Worm (Caenorhabditis elegans) whole organism, L4 larva: ENCODE data around the gene tig-3.
A peak's percentile ranks its signal among the peaks of the same experiment; 100 is the strongest.

ENCODE experiments used
- D1046.2 ChIP-seq: fragments of 200-800 bp; sonication (Bioruptor generic); IDR thresholded peaks from 2 replicates; pipeline ENCODE4 v1.3.6; 2022; ENCODE audit warnings: missing genetic modification characterization, missing compliant biosample characterization
- F10B5.3 ChIP-seq: sonication (generic microtip); optimal IDR thresholded peaks from 2 replicates; lab custom pipeline; 2016; ENCODE audit warnings: mild to moderate bottlenecking, missing genetic modification characterization, missing compliant biosample characterization
- F26F4.8 ChIP-seq: fragments of 200-800 bp; sonication (Bioruptor generic); conservative IDR thresholded peaks from 2 replicates; pipeline ENCODE4 v1.3.6; 2022; ENCODE audit warnings: missing genetic modification characterization, missing compliant biosample characterization
- F44E2.7 ChIP-seq: fragments of 200-800 bp; sonication (Bioruptor generic); IDR thresholded peaks from 2 replicates; pipeline ENCODE4 v2.1.2; 2022; ENCODE audit warnings: missing genetic modification characterization, missing compliant biosample characterization
- F49E8.2 ChIP-seq: sonication (generic microtip); optimal IDR thresholded peaks from 2 replicates; lab custom pipeline; 2016; ENCODE audit warnings: missing compliant biosample characterization, mild to moderate bottlenecking, missing genetic modification characterization, borderline replicate concordance
- T20F7.1 ChIP-seq: fragments of 200-800 bp; sonication (Bioruptor generic); optimal IDR thresholded peaks from 2 replicates; lab custom pipeline; 2018; ENCODE audit warnings: mild to moderate bottlenecking, missing genetic modification characterization, missing compliant biosample characterization
- Y105C5A.15 ChIP-seq: fragments of 200-800 bp; sonication (Bioruptor generic); IDR thresholded peaks from 2 replicates; pipeline ENCODE4 v1.3.6; 2022; ENCODE audit warnings: missing genetic modification characterization, missing compliant biosample characterization
- Y48G9A.11 ChIP-seq: fragments of 200-800 bp; sonication (Bioruptor generic); IDR thresholded peaks from 2 replicates; pipeline ENCODE4 v1.3.6; 2022; ENCODE audit warnings: missing genetic modification reagents, missing genetic modification characterization, missing compliant biosample characterization
- Y5F2A.4 ChIP-seq: fragments of 200-800 bp; sonication (Bioruptor generic); optimal IDR thresholded peaks from 2 replicates; lab custom pipeline; 2018; ENCODE audit warnings: mild to moderate bottlenecking, missing genetic modification characterization, missing compliant biosample characterization
- Y75B8A.6 ChIP-seq: fragments of 200-800 bp; sonication (Bioruptor generic); IDR thresholded peaks from 2 replicates; pipeline ENCODE4 v1.3.6; 2022; ENCODE audit warnings: missing genetic modification reagents, missing genetic modification characterization, missing compliant biosample characterization
- ZK546.5 ChIP-seq, 2 experiments: sonication (generic microtip); optimal IDR thresholded peaks; 2 replicates each; lab custom pipeline; 2017; ENCODE audit warnings: missing biosample characterization in 2 of 2, missing genetic modification characterization in 2 of 2
- aha-1 ChIP-seq: fragments of 150-350 bp; peaks from one replicate; lab custom pipeline; 2014; ENCODE audit warnings: missing biosample characterization, missing genetic modification characterization
- ama-1 ChIP-seq: fragments of 150-350 bp; optimal IDR thresholded peaks from 2 replicates; lab custom pipeline; 2014; ENCODE audit warnings: inconsistent platforms, mixed read lengths
- ceh-32 ChIP-seq: sonication (generic microtip); optimal IDR thresholded peaks from 2 replicates; lab custom pipeline; 2016; ENCODE audit warnings: mild to moderate bottlenecking, missing genetic modification characterization, missing compliant biosample characterization; ENCODE audit not compliant: poor library complexity
- ceh-44 ChIP-seq: fragments of 200-800 bp; sonication (Bioruptor generic); IDR thresholded peaks from 2 replicates; pipeline ENCODE4 v1.3.6; 2022; ENCODE audit warnings: missing genetic modification reagents, missing genetic modification characterization, missing compliant biosample characterization
- ceh-82 ChIP-seq: sonication (generic microtip); optimal IDR thresholded peaks from 2 replicates; lab custom pipeline; 2017; ENCODE audit warnings: missing biosample characterization, missing genetic modification characterization
- dmd-6 ChIP-seq: fragments of 200-800 bp; sonication (Bioruptor generic); IDR thresholded peaks from 2 replicates; pipeline ENCODE4 v1.3.6; 2022; ENCODE audit warnings: missing genetic modification reagents, missing genetic modification characterization, missing compliant biosample characterization
- egl-43 ChIP-seq: fragments of 200-800 bp; sonication (Bioruptor generic); IDR thresholded peaks from 2 replicates; pipeline ENCODE4 v1.3.6; 2022; ENCODE audit warnings: missing genetic modification reagents, missing genetic modification characterization, missing compliant biosample characterization
- hif-1 ChIP-seq, 2 experiments: sonication (generic microtip); optimal IDR thresholded peaks; 2 replicates each; lab custom pipeline; 2016 to 2017; ENCODE audit warnings: missing compliant biosample characterization in 2 of 2, missing genetic modification characterization in 2 of 2, missing genetic modification reagents in 2 of 2, missing genotype in 2 of 2, mild to moderate bottlenecking in 1 of 2
- hlh-11 ChIP-seq: fragments of 200-800 bp; sonication (Bioruptor generic); optimal IDR thresholded peaks from 2 replicates; lab custom pipeline; 2018; ENCODE audit warnings: mild to moderate bottlenecking, missing genetic modification characterization, missing compliant biosample characterization
- hmg-1.1 ChIP-seq: fragments of 200-800 bp; sonication (Bioruptor generic); IDR thresholded peaks from 2 replicates; pipeline ENCODE4 v1.3.6; 2022; ENCODE audit warnings: missing genetic modification reagents, missing genetic modification characterization, missing compliant biosample characterization
- lin-38 ChIP-seq: fragments of 200-800 bp; sonication (Bioruptor generic); IDR thresholded peaks from 2 replicates; pipeline ENCODE4 v1.3.6; 2022; ENCODE audit warnings: missing genetic modification reagents, missing genetic modification characterization, missing compliant biosample characterization
- lin-39 ChIP-seq: fragments of 150-350 bp; optimal IDR thresholded peaks from 2 replicates; lab custom pipeline; 2014; ENCODE audit warnings: missing biosample characterization, missing genetic modification reagents, missing genetic modification characterization
- lir-3 ChIP-seq: sonication (generic microtip); optimal IDR thresholded peaks from 2 replicates; lab custom pipeline; 2016; ENCODE audit warnings: mild to moderate bottlenecking, missing genetic modification characterization, missing compliant biosample characterization
- mdt-29 ChIP-seq: fragments of 200-800 bp; sonication (Bioruptor generic); IDR thresholded peaks from 2 replicates; pipeline ENCODE4 v1.3.6; 2022; ENCODE audit warnings: missing genetic modification reagents, missing genetic modification characterization, missing compliant biosample characterization
- mep-1 ChIP-seq: fragments of 150-350 bp; sonication (generic microtip); optimal IDR thresholded peaks from 3 replicates; lab custom pipeline; 2014; ENCODE audit warnings: missing biosample characterization, missing genetic modification characterization
- mxl-2 ChIP-seq: fragments of 200-800 bp; sonication (Bioruptor generic); conservative IDR thresholded peaks from 2 replicates; pipeline ENCODE4 v1.3.6; 2022; ENCODE audit warnings: missing genetic modification reagents, missing genetic modification characterization, missing compliant biosample characterization
- mxl-3 ChIP-seq: fragments of 200-800 bp; sonication (Bioruptor generic); optimal IDR thresholded peaks from 2 replicates; lab custom pipeline; 2018; ENCODE audit warnings: mild to moderate bottlenecking, missing genetic modification characterization, missing compliant biosample characterization
- nhr-10 ChIP-seq: fragments of 150-350 bp; optimal IDR thresholded peaks from 2 replicates; lab custom pipeline; 2014; ENCODE audit warnings: missing biosample characterization, missing genetic modification characterization
- nhr-102 ChIP-seq: sonication (generic microtip); optimal IDR thresholded peaks from 2 replicates; lab custom pipeline; 2016; ENCODE audit warnings: mild to moderate bottlenecking, missing genetic modification characterization, moderate library complexity, missing compliant biosample characterization
- nhr-11 ChIP-seq: fragments of 150-350 bp; optimal IDR thresholded peaks from 2 replicates; lab custom pipeline; 2014; ENCODE audit warnings: missing biosample characterization, missing genetic modification characterization
- nhr-111 ChIP-seq: fragments of 200-800 bp; sonication (Bioruptor generic); optimal IDR thresholded peaks from 2 replicates; lab custom pipeline; 2018; ENCODE audit warnings: mild to moderate bottlenecking, missing genetic modification characterization, missing compliant biosample characterization
- nhr-25 ChIP-seq: sonication (generic microtip); optimal IDR thresholded peaks from 2 replicates; lab custom pipeline; 2017; ENCODE audit warnings: missing genetic modification characterization, mild to moderate bottlenecking, missing compliant biosample characterization, antibody characterized with exemption, moderate library complexity, borderline replicate concordance; ENCODE audit not compliant: insufficient read depth
- nhr-28 ChIP-seq: fragments of 150-350 bp; optimal IDR thresholded peaks from 2 replicates; lab custom pipeline; 2014; ENCODE audit warnings: missing biosample characterization, missing genetic modification characterization
- nhr-41 ChIP-seq: fragments of 200-800 bp; sonication (Bioruptor generic); IDR thresholded peaks from 2 replicates; pipeline ENCODE4 v1.3.6; 2022; ENCODE audit warnings: missing genetic modification reagents, missing genetic modification characterization, missing compliant biosample characterization
- nhr-48 ChIP-seq: sonication (generic microtip); optimal IDR thresholded peaks from 2 replicates; lab custom pipeline; 2016; ENCODE audit warnings: mild to moderate bottlenecking, missing genetic modification characterization, missing compliant biosample characterization
- nhr-76 ChIP-seq: fragments of 150-350 bp; optimal IDR thresholded peaks from 2 replicates; lab custom pipeline; 2014; ENCODE audit warnings: missing biosample characterization, missing genetic modification characterization
- php-3 ChIP-seq: fragments of 200-800 bp; sonication (Bioruptor generic); IDR thresholded peaks from 2 replicates; pipeline ENCODE4 v1.3.6; 2022; ENCODE audit warnings: missing genetic modification reagents, missing genetic modification characterization, missing compliant biosample characterization
- pqm-1 ChIP-seq: sonication (generic microtip); optimal IDR thresholded peaks from 2 replicates; lab custom pipeline; 2017; ENCODE audit warnings: missing biosample characterization, missing genetic modification characterization
- set-16 ChIP-seq: fragments of 200-800 bp; sonication (Bioruptor generic); IDR thresholded peaks from 2 replicates; pipeline ENCODE4 v1.3.6; 2022; ENCODE audit warnings: missing genetic modification reagents, missing genetic modification characterization, missing compliant biosample characterization
- snpc-1.2 ChIP-seq: fragments of 200-800 bp; sonication (Bioruptor generic); IDR thresholded peaks from 2 replicates; pipeline ENCODE4 v1.3.6; 2022; ENCODE audit warnings: missing genetic modification reagents, missing genetic modification characterization, missing compliant biosample characterization
- spr-1 ChIP-seq: sonication (generic microtip); optimal IDR thresholded peaks from 2 replicates; lab custom pipeline; 2016; ENCODE audit warnings: mild to moderate bottlenecking, missing genetic modification characterization, missing compliant biosample characterization
- spr-3 ChIP-seq: fragments of 200-800 bp; sonication (Bioruptor generic); optimal IDR thresholded peaks from 2 replicates; lab custom pipeline; 2018; ENCODE audit warnings: mild to moderate bottlenecking, missing genetic modification characterization, missing compliant biosample characterization
- tra-1 ChIP-seq: fragments of 200-800 bp; sonication (Bioruptor generic); IDR thresholded peaks from 2 replicates; pipeline ENCODE4 v1.3.6; 2022; ENCODE audit warnings: missing genetic modification reagents, missing genetic modification characterization, missing compliant biosample characterization
- unc-39 ChIP-seq: sonication (generic microtip); optimal IDR thresholded peaks from 2 replicates; lab custom pipeline; 2017; ENCODE audit warnings: missing biosample characterization, missing genetic modification characterization
- vab-7 ChIP-seq: fragments of 200-800 bp; sonication (Bioruptor generic); IDR thresholded peaks from 2 replicates; pipeline ENCODE4 v1.3.6; 2022; ENCODE audit warnings: missing genetic modification reagents, missing genetic modification characterization, missing compliant biosample characterization
- zfp-3 ChIP-seq: fragments of 200-800 bp; sonication (Bioruptor generic); conservative IDR thresholded peaks from 2 replicates; pipeline ENCODE4 v1.3.6; 2022; ENCODE audit warnings: missing genetic modification reagents, missing genetic modification characterization, missing compliant biosample characterization
- zip-2 ChIP-seq: fragments of 150-350 bp; optimal IDR thresholded peaks from 2 replicates; lab custom pipeline; 2014; ENCODE audit warnings: missing biosample characterization, missing genetic modification characterization

The tig-3 gene

ce11 chrII:15233219-15233618 is 18.4 kb downstream of the tig-3 start (continued):
- no peak for TF ChIP-seq lir-3
- TF ChIP-seq nhr-11: no peak
- TF ChIP-seq egl-43 (GFP tag; lab: Robert Waterston, UW): peak; percentile 49; the same call in 1 of the 2 replicates
- TF ChIP-seq F44E2.7 (GFP tag; lab: Robert Waterston, UW): no peak
- no peak for TF ChIP-seq nhr-76 (tag; lab: Kevin White, UChicago)
- no peak for TF ChIP-seq F10B5.3 (tag; lab: Kevin White, UChicago)
- TF ChIP-seq set-16: peak; percentile 80
- no peak for TF ChIP-seq zip-2 (tag; lab: Kevin White, UChicago)
- no peak for TF ChIP-seq F49E8.2 (tag; lab: Kevin White, UChicago)
- TF ChIP-seq zfp-3 (GFP tag; lab: Robert Waterston, UW): no peak
- no peak for TF ChIP-seq snpc-1.2 (GFP tag; lab: Robert Waterston, UW)
- no peak for TF ChIP-seq dmd-6 (GFP tag; lab: Robert Waterston, UW)
- TF ChIP-seq mxl-2 (GFP tag; lab: Robert Waterston, UW): no peak
- no peak for TF ChIP-seq Y75B8A.6 (GFP tag; lab: Robert Waterston, UW)
- 0 out of 2 replicates have a peak, but pooled peaks have one; percentile 25 for TF ChIP-seq ceh-44 (GFP tag; lab: Robert Waterston, UW)
- TF ChIP-seq ama-1: no peak
- TF ChIP-seq php-3 (GFP tag; lab: Robert Waterston, UW): no peak
- TF ChIP-seq nhr-48 (tag; lab: Kevin White, UChicago): no peak
- TF ChIP-seq Y48G9A.11 (GFP tag; lab: Robert Waterston, UW): no peak; the same call in 1 of the 2 replicates

ce11 chrII:15232705-15233104 is 18.9 kb downstream of the tig-3 start, which contains the start of gene Y46E12BL.2:
Gene Y46E12BL.2 (plus strand): TSS chrII:15232947.
- no peak for TF ChIP-seq snpc-1.2 (GFP tag; lab: Robert Waterston, UW)
- no peak for TF ChIP-seq spr-3 (GFP tag; lab: Kevin White, UChicago)
- peak in 1 of 2 experiments; percentile 84 for TF ChIP-seq hif-1 (tag; optimal IDR thresholded peaks at IDR 0.05; lab: Kevin White, UChicago)
- TF ChIP-seq nhr-41 (GFP tag; lab: Robert Waterston, UW): no peak
- TF ChIP-seq F26F4.8 (GFP tag; lab: Robert Waterston, UW): no peak
- peak; percentile 64; the same call in 1 of the 2 replicates for TF ChIP-seq ceh-44 (GFP tag; lab: Robert Waterston, UW)
- peak; percentile 79 for TF ChIP-seq lin-38 (GFP tag; lab: Robert Waterston, UW)
- no peak for TF ChIP-seq mdt-29 (GFP tag; lab: Robert Waterston, UW)
- peak; percentile 45 for TF ChIP-seq hlh-11 (tag; lab: Kevin White, UChicago)
- TF ChIP-seq F10B5.3 (tag; lab: Kevin White, UChicago): peak; percentile 4
- no peak for TF ChIP-seq set-16
- no peak for TF ChIP-seq nhr-76 (tag; lab: Kevin White, UChicago)
- no peak for TF ChIP-seq lir-3
- no peak for TF ChIP-seq tra-1 (GFP tag; lab: Robert Waterston, UW)
- TF ChIP-seq mxl-3 (GFP tag; lab: Kevin White, UChicago): peak; percentile 22
- TF ChIP-seq ZK546.5 (tag; optimal IDR thresholded peaks at IDR 0.05; lab: Kevin White, UChicago): no peak
- TF ChIP-seq Y105C5A.15 (GFP tag; lab: Robert Waterston, UW): no peak
- TF ChIP-seq nhr-11: no peak
- TF ChIP-seq hmg-1.1 (GFP tag; lab: Robert Waterston, UW): peak; percentile 64
- peak; percentile 55 for TF ChIP-seq F49E8.2 (tag; lab: Kevin White, UChicago)
- TF ChIP-seq unc-39 (tag; lab: Kevin White, UChicago): no peak
- peak; percentile 10 for TF ChIP-seq spr-1
- TF ChIP-seq mep-1 (tag; lab: Kevin White, UChicago): peak; percentile 71
- TF ChIP-seq nhr-111: no peak
- TF ChIP-seq ceh-32 (tag; lab: Kevin White, UChicago): no peak
- TF ChIP-seq T20F7.1 (GFP tag; lab: Kevin White, UChicago): no peak
- no peak for TF ChIP-seq D1046.2 (GFP tag; lab: Robert Waterston, UW)
- TF ChIP-seq nhr-28: peak; percentile 43
- peak; percentile 24 for TF ChIP-seq nhr-102 (tag; lab: Kevin White, UChicago)
- peak; percentile 33; the same call in 1 of the 2 replicates for TF ChIP-seq dmd-6 (GFP tag; lab: Robert Waterston, UW)
- no peak for TF ChIP-seq pqm-1 (tag; lab: Kevin White, UChicago)
- no peak for TF ChIP-seq Y5F2A.4
- no peak for TF ChIP-seq ceh-82 (tag; lab: Kevin White, UChicago)
- no peak for TF ChIP-seq F44E2.7 (GFP tag; lab: Robert Waterston, UW)
- TF ChIP-seq nhr-25 (tag; lab: Kevin White, UChicago): peak; percentile 81
- TF ChIP-seq lin-39: no peak
- TF ChIP-seq zip-2 (tag; lab: Kevin White, UChicago): no peak
- peak; percentile 93 for TF ChIP-seq aha-1
- 0 out of 2 replicates have a peak, but pooled peaks have one; percentile 8 for TF ChIP-seq vab-7
- no peak for TF ChIP-seq nhr-10 (tag; lab: Kevin White, UChicago)
